Fruit fly (Drosophila melanogaster) whole organism, adult: ENCODE results near the gene SclA.

ENCODE experiments used
- CG11617 ChIP-seq: fragments of 200-800 bp; sonication (Bioruptor generic); optimal IDR thresholded peaks from 2 replicates; lab custom pipeline; 2017; ENCODE audit warnings: mild to moderate bottlenecking, missing biosample characterization, missing genetic modification reagents, missing genetic modification characterization
- CG12768 ChIP-seq: fragments of 200-800 bp; sonication (Bioruptor generic); optimal IDR thresholded peaks from 2 replicates; lab custom pipeline; 2017; ENCODE audit warnings: missing biosample characterization, missing genetic modification characterization, mild to moderate bottlenecking, moderate library complexity, missing genetic modification reagents
- CG14711 ChIP-seq: fragments of 200-800 bp; sonication (Bioruptor generic); optimal IDR thresholded peaks from 2 replicates; lab custom pipeline; 2018; ENCODE audit warnings: missing biosample characterization, mild to moderate bottlenecking, missing genetic modification characterization, moderate library complexity
- CG1620 ChIP-seq: fragments of 200-800 bp; sonication (Bioruptor generic); optimal IDR thresholded peaks from 2 replicates; lab custom pipeline; 2016; ENCODE audit warnings: missing biosample characterization, missing genetic modification characterization
- CG33017 ChIP-seq: fragments of 200-800 bp; sonication (Bioruptor generic); optimal IDR thresholded peaks from 2 replicates; lab custom pipeline; 2018; ENCODE audit warnings: missing biosample characterization, mild to moderate bottlenecking, missing genetic modification characterization, moderate library complexity
- CG5204 ChIP-seq: fragments of 200-800 bp; sonication (Bioruptor generic); optimal IDR thresholded peaks from 2 replicates; lab custom pipeline; 2016; ENCODE audit warnings: missing biosample characterization, missing genetic modification characterization
- CG7045 ChIP-seq: fragments of 200-800 bp; sonication (Bioruptor generic); optimal IDR thresholded peaks from 2 replicates; lab custom pipeline; 2017; ENCODE audit warnings: missing biosample characterization, mild to moderate bottlenecking, missing genetic modification characterization
- CG7101 ChIP-seq: fragments of 200-800 bp; sonication (Bioruptor generic); optimal IDR thresholded peaks from 2 replicates; lab custom pipeline; 2018; ENCODE audit warnings: missing biosample characterization, mild to moderate bottlenecking, missing genetic modification characterization, moderate library complexity
- Clk ChIP-seq: fragments of 200-800 bp; sonication (Bioruptor generic); optimal IDR thresholded peaks from 2 replicates; lab custom pipeline; 2017; ENCODE audit warnings: missing biosample characterization, missing genetic modification characterization
- Crg-1 ChIP-seq: fragments of 200-800 bp; sonication (Bioruptor generic); optimal IDR thresholded peaks from 2 replicates; lab custom pipeline; 2016; ENCODE audit warnings: missing biosample characterization, missing genetic modification characterization
- Hr96 ChIP-seq: fragments of 200-800 bp; sonication (Bioruptor generic); optimal IDR thresholded peaks from 2 replicates; lab custom pipeline; 2016; ENCODE audit warnings: missing biosample characterization, missing genetic modification characterization
- Mnt ChIP-seq: fragments of 200-800 bp; sonication (Bioruptor generic); optimal IDR thresholded peaks from 2 replicates; lab custom pipeline; 2016; ENCODE audit warnings: missing biosample characterization, mild to moderate bottlenecking, missing genetic modification characterization
- bab1 ChIP-seq: fragments of 200-800 bp; sonication (Bioruptor generic); optimal IDR thresholded peaks from 3 replicates; lab custom pipeline; 2019; ENCODE audit warnings: missing biosample characterization, mild to moderate bottlenecking, missing genetic modification characterization, moderate library complexity
- cic ChIP-seq: fragments of 200-800 bp; sonication (Bioruptor generic); optimal IDR thresholded peaks from 2 replicates; lab custom pipeline; 2017; ENCODE audit warnings: missing biosample characterization, mild to moderate bottlenecking, missing genetic modification characterization, moderate library complexity
- cnc ChIP-seq, 2 experiments: fragments of >200 bp; optimal IDR thresholded peaks; 2 replicates each; lab custom pipeline; 2017
- kay ChIP-seq: fragments of 200-800 bp; sonication (Bioruptor generic); peaks from one replicate; lab custom pipeline; 2016; ENCODE audit warnings: missing biosample characterization, missing genetic modification characterization, borderline replicate concordance
- ovo ChIP-seq: fragments of 200-800 bp; sonication (Bioruptor generic); optimal IDR thresholded peaks from 2 replicates; lab custom pipeline; 2016; ENCODE audit warnings: missing biosample characterization, missing genetic modification characterization
- pad ChIP-seq: fragments of 200-800 bp; sonication (Bioruptor generic); optimal IDR thresholded peaks from 3 replicates; lab custom pipeline; 2017; ENCODE audit warnings: missing biosample characterization, missing genetic modification characterization, mild to moderate bottlenecking, moderate library complexity, missing genetic modification reagents
- tj ChIP-seq: fragments of 200-800 bp; sonication (Bioruptor generic); optimal IDR thresholded peaks from 3 replicates; lab custom pipeline; 2017; ENCODE audit warnings: missing biosample characterization, mild to moderate bottlenecking, missing genetic modification characterization, moderate library complexity
- toe ChIP-seq: fragments of 200-800 bp; sonication (Bioruptor generic); optimal IDR thresholded peaks from 2 replicates; lab custom pipeline; 2016; ENCODE audit warnings: missing biosample characterization, missing genetic modification characterization

Gene SclA

DNA sequence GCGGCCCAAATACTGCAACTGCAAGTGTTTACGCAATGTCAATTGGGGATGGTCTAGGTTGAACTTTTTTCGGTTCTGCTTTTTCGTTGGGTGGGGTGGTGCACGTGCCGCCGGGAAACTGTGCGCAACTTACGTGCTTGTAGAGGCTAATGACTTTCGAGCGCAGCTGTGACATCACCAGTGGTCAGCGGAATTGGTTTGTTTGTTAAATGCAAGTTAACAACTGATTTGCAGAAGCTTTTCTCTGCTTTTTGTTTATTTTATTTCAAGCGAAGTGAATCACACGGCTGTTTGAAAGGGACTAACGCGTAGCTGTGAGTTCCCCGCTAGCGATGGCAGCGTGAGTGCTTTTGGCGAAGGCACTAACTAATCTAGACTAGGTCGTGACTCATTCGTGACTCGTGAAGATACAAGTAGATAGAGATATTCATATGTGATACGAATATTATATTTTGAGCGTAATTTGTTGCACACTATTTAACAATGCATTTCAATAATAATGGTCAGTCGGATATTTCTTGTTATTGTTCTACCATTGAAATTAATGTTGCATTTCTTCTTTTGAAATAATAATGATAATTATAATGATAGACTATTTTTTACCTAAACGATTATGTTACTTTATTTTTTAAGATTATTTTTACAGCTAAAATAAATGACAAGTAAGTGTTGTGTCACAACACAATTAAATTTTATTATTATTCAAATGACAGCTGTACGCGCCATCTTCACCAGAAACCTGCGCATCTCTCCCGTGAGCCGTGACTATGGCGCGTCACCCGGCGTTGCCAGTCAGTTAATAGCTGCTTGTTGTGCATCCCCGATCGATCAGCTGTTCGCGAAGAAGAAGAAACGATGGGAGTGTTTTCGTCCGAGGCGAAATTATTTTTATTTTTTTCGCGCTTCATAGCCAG, 50.1 kb downstream of the SclA start, which contains the start of the genes osi and tweek:
TSS of gene osi (minus strand) at position 307 of the 914 bp plus-strand sequence.
TSS of gene tweek (plus strand) at position 831 of the 914 bp plus-strand sequence.
- TF ChIP-seq CG12768 (GFP tag; lab: Kevin White, UChicago) = peak; percentile 8
- TF ChIP-seq CG1620 (GFP tag; lab: Kevin White, UChicago) = peak; percentile 58
- TF ChIP-seq CG11617 = peak; percentile 43
- no peak for TF ChIP-seq CG14711 (tag; lab: Kevin White, UChicago)
- TF ChIP-seq bab1 (GFP tag; lab: Kevin White, UChicago) = peak; percentile 8
- no peak for TF ChIP-seq cic (GFP tag; lab: Kevin White, UChicago)
- TF ChIP-seq kay (GFP tag; lab: Kevin White, UChicago) = peak; percentile 99
- TF ChIP-seq CG5204 (GFP tag; lab: Kevin White, UChicago) = peak; percentile 82
- no peak for TF ChIP-seq Clk (GFP tag; lab: Kevin White, UChicago)
- peak; percentile 68 for TF ChIP-seq pad
- TF ChIP-seq toe (GFP tag; lab: Kevin White, UChicago) = peak; percentile 75
- peak; percentile 56 for TF ChIP-seq Hr96 (GFP tag; lab: Kevin White, UChicago)
- no peak for TF ChIP-seq Crg-1 (GFP tag; lab: Kevin White, UChicago)
- TF ChIP-seq CG7045 (GFP tag; lab: Kevin White, UChicago) = peak; percentile 11
- peak; percentile 1 for TF ChIP-seq tj
- TF ChIP-seq CG33017 = peak; percentile 42
- TF ChIP-seq cnc (optimal IDR thresholded peaks at IDR 0.05; lab: Kevin White, UChicago) = no peak
- peak; percentile 51 for TF ChIP-seq CG7101 (tag; lab: Kevin White, UChicago)
- peak; percentile 78 for TF ChIP-seq Mnt (GFP tag; lab: Kevin White, UChicago)
- TF ChIP-seq ovo (GFP tag; lab: Kevin White, UChicago) = no peak

DNA sequence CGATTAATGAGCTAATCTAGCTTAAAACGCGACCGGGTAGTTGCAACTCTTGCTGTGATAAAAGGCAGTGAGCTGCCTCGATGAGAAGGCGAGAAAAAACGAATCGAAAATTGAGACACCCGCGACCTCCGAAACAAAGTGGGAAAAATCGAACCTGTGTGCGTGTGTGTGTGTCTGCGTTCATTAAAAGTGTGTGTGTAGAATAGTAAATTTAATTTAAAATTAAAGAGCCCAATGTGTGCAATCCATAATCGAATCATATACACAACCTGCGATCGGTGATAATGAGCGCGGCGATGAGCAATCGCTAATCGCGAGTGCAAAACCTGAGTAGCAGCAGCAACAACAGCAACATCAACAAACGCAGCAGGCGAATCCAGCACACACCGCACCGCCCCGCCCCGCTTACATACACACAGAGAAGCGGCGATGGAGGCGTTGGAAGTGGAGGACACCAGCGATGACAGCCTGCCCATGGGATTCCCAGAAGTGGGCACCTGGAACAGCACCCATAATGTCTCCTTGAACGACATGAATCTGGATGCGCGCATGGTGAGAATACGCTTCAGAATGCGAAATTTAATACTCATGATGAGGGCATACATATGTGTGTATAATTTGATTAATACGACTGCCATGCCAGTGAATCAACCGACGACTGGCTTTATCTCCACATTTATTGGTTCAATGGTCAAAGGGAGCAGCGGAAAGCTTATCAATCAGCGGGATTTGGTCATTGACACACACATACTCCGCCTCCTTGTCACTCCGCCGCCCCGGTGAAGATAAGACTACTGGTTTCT, 51.0 kb downstream of the SclA start:
- no peak for TF ChIP-seq CG14711 (tag; lab: Kevin White, UChicago)
- no peak for TF ChIP-seq CG7101 (tag; lab: Kevin White, UChicago)
- no peak for TF ChIP-seq CG7045 (GFP tag; lab: Kevin White, UChicago)
- no peak for TF ChIP-seq CG33017
- peak; percentile 90 for TF ChIP-seq cic (GFP tag; lab: Kevin White, UChicago)
- TF ChIP-seq Hr96 (GFP tag; lab: Kevin White, UChicago) = no peak
- TF ChIP-seq CG1620 (GFP tag; lab: Kevin White, UChicago) = no peak
- TF ChIP-seq ovo (GFP tag; lab: Kevin White, UChicago) = no peak
- TF ChIP-seq bab1 (GFP tag; lab: Kevin White, UChicago) = no peak
- TF ChIP-seq pad = no peak
- peak; percentile 45 for TF ChIP-seq Mnt (GFP tag; lab: Kevin White, UChicago)
- TF ChIP-seq cnc (optimal IDR thresholded peaks at IDR 0.05; lab: Kevin White, UChicago) = peak in 1 of 2 experiments; percentile 56
- no peak for TF ChIP-seq CG11617
- TF ChIP-seq Clk (GFP tag; lab: Kevin White, UChicago) = no peak
- TF ChIP-seq CG12768 (GFP tag; lab: Kevin White, UChicago) = no peak
- TF ChIP-seq toe (GFP tag; lab: Kevin White, UChicago) = no peak
- TF ChIP-seq kay (GFP tag; lab: Kevin White, UChicago) = peak; percentile 24
- TF ChIP-seq tj = peak; percentile 15
- no peak for TF ChIP-seq Crg-1 (GFP tag; lab: Kevin White, UChicago)
- TF ChIP-seq CG5204 (GFP tag; lab: Kevin White, UChicago) = no peak

DNA sequence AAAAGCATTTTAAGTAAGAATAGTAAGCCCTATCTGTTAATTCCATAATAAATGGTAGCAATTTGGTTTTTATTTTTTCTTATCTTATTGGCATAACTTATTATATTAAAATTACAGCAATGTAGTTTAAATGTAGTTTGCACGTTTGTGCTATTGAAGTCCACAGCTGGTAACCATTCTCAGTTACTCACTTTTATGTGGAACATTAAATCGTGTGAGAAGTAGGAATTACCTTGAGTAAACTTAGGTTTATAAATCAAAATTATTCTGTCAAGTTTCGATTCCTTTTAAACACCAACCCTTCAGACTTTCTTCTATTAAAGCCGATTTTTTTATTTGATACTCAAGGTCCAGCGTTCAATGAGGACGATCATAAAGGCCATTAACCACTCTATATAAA, 51.8 kb downstream of the SclA start, which contains the start of gene CG42556:
TSS of gene CG42556 (plus strand) at position 301 of the 400 bp plus-strand sequence.
- TF ChIP-seq tj (no peak), bab1 (GFP tag; lab: Kevin White, UChicago) (no peak), Mnt (GFP tag; lab: Kevin White, UChicago) (no peak), kay (GFP tag; lab: Kevin White, UChicago) (no peak), CG12768 (GFP tag; lab: Kevin White, UChicago) (no peak), Clk (GFP tag; lab: Kevin White, UChicago) (no peak)
